Fruit fly (Drosophila melanogaster) whole organism, prepupa: ENCODE results near the gene mRpL33.

Source experiments
- Blimp-1 ChIP-seq: fragments of 200-800 bp; sonication (Bioruptor generic); optimal IDR thresholded peaks from 3 replicates; lab custom pipeline; 2017; ENCODE audit warnings: missing biosample characterization, missing genetic modification characterization, mild to moderate bottlenecking, moderate library complexity, missing genetic modification reagents
- CG10669 ChIP-seq: fragments of 200-800 bp; sonication (Bioruptor generic); optimal IDR thresholded peaks from 3 replicates; lab custom pipeline; 2018; ENCODE audit warnings: missing biosample characterization, mild to moderate bottlenecking, missing genetic modification characterization, moderate library complexity
- CG11762 ChIP-seq: fragments of 200-800 bp; sonication (Bioruptor generic); optimal IDR thresholded peaks from 3 replicates; lab custom pipeline; 2016; ENCODE audit warnings: missing biosample characterization, missing genetic modification characterization; ENCODE audit not compliant: insufficient read depth
- CG11902 ChIP-seq: fragments of 200-800 bp; sonication (Bioruptor generic); optimal IDR thresholded peaks from 3 replicates; lab custom pipeline; 2016; ENCODE audit warnings: missing biosample characterization, missing genetic modification characterization
- CG15336 ChIP-seq: fragments of 200-800 bp; sonication (Bioruptor generic); IDR thresholded peaks from 2 replicates; pipeline ENCODE4 v1.3.6; 2022; ENCODE audit warnings: missing biosample characterization, missing genetic modification characterization
- CG1621 ChIP-seq: fragments of 200-800 bp; sonication (Bioruptor generic); optimal IDR thresholded peaks from 3 replicates; lab custom pipeline; 2018; ENCODE audit warnings: missing biosample characterization, mild to moderate bottlenecking, missing genetic modification characterization
- CG16779 ChIP-seq: fragments of 200-800 bp; sonication (Bioruptor generic); optimal IDR thresholded peaks from 3 replicates; lab custom pipeline; 2017; ENCODE audit warnings: missing biosample characterization, mild to moderate bottlenecking, missing genetic modification characterization
- CG3032 ChIP-seq: fragments of 200-800 bp; optimal IDR thresholded peaks from 2 replicates; lab custom pipeline; 2019; ENCODE audit warnings: missing biosample characterization, mild to moderate bottlenecking, missing genetic modification characterization, moderate library complexity
- CG31627 ChIP-seq: fragments of 200-800 bp; sonication (Bioruptor generic); optimal IDR thresholded peaks from 3 replicates; lab custom pipeline; 2016; ENCODE audit warnings: missing biosample characterization, missing genetic modification characterization
- CG32006 ChIP-seq: fragments of 200-800 bp; sonication (Bioruptor generic); optimal IDR thresholded peaks from 3 replicates; lab custom pipeline; 2017; ENCODE audit warnings: missing biosample characterization, mild to moderate bottlenecking, missing genetic modification characterization
- CG34406 ChIP-seq: fragments of 200-800 bp; sonication (Bioruptor generic); optimal IDR thresholded peaks from 3 replicates; lab custom pipeline; 2016; ENCODE audit warnings: missing biosample characterization, missing genetic modification characterization
- CG3919 ChIP-seq: fragments of 200-800 bp; sonication (Bioruptor generic); optimal IDR thresholded peaks from 3 replicates; lab custom pipeline; 2016; ENCODE audit warnings: missing biosample characterization, missing genetic modification characterization
- CG4318 ChIP-seq: fragments of 200-800 bp; sonication (Bioruptor generic); optimal IDR thresholded peaks from 3 replicates; lab custom pipeline; 2017; ENCODE audit warnings: missing biosample characterization, mild to moderate bottlenecking, missing genetic modification characterization
- CG6163 ChIP-seq: fragments of 200-800 bp; sonication (Bioruptor generic); IDR thresholded peaks from 3 replicates; pipeline ENCODE4 v1.3.6; 2022; ENCODE audit warnings: missing biosample characterization, missing genetic modification characterization
- CG6276 ChIP-seq: fragments of 200-800 bp; sonication (Bioruptor generic); optimal IDR thresholded peaks from 2 replicates; lab custom pipeline; 2017; ENCODE audit warnings: missing biosample characterization, mild to moderate bottlenecking, missing genetic modification characterization
- CG6792 ChIP-seq: fragments of 200-800 bp; sonication (Bioruptor generic); optimal IDR thresholded peaks from 3 replicates; lab custom pipeline; 2016; ENCODE audit warnings: missing biosample characterization, missing genetic modification characterization
- CG6808 ChIP-seq: fragments of 200-800 bp; sonication (Bioruptor generic); optimal IDR thresholded peaks from 3 replicates; lab custom pipeline; 2017; ENCODE audit warnings: missing biosample characterization, missing genetic modification characterization, mild to moderate bottlenecking, moderate library complexity, missing genetic modification reagents
- CG6854 ChIP-seq: fragments of 200-800 bp; sonication (Bioruptor generic); optimal IDR thresholded peaks from 2 replicates; lab custom pipeline; 2017; ENCODE audit warnings: missing biosample characterization, mild to moderate bottlenecking, missing genetic modification characterization
- CG8119 ChIP-seq: fragments of 200-800 bp; sonication (Bioruptor generic); IDR thresholded peaks from 3 replicates; pipeline ENCODE4 v1.3.6; 2022; ENCODE audit warnings: missing biosample characterization, missing genetic modification characterization
- CG8319 ChIP-seq: fragments of 200-800 bp; sonication (Bioruptor generic); optimal IDR thresholded peaks from 3 replicates; lab custom pipeline; 2016; ENCODE audit warnings: missing biosample characterization, missing genetic modification characterization
- Eip75B ChIP-seq: fragments of 200-800 bp; sonication (Bioruptor generic); optimal IDR thresholded peaks from 3 replicates; lab custom pipeline; 2016; ENCODE audit warnings: missing biosample characterization, missing genetic modification characterization
- Eip78C ChIP-seq: fragments of 200-800 bp; sonication (Bioruptor generic); peaks from one replicate; lab custom pipeline; 2016; ENCODE audit warnings: missing biosample characterization, missing genetic modification characterization
- Eip93F ChIP-seq: fragments of 200-800 bp; sonication (Bioruptor generic); optimal IDR thresholded peaks from 2 replicates; lab custom pipeline; 2016; ENCODE audit warnings: missing biosample characterization, mild to moderate bottlenecking, missing genetic modification characterization
- Ets21C ChIP-seq: fragments of 200-800 bp; sonication (Bioruptor generic); optimal IDR thresholded peaks from 3 replicates; lab custom pipeline; 2016; ENCODE audit warnings: missing biosample characterization, missing genetic modification characterization
- Ets96B ChIP-seq: fragments of 200-800 bp; optimal IDR thresholded peaks from 2 replicates; lab custom pipeline; 2019; ENCODE audit warnings: missing biosample characterization, mild to moderate bottlenecking, missing genetic modification characterization, moderate library complexity
- Hr38 ChIP-seq: sonication (Bioruptor generic); optimal IDR thresholded peaks from 2 replicates; lab custom pipeline; 2016; ENCODE audit warnings: missing biosample characterization, missing genetic modification characterization
- Hr39 ChIP-seq: fragments of 200-800 bp; sonication (Bioruptor generic); optimal IDR thresholded peaks from 2 replicates; lab custom pipeline; 2016; ENCODE audit warnings: missing biosample characterization, missing genetic modification characterization
- Hr4 ChIP-seq: fragments of 200-800 bp; sonication (Bioruptor generic); optimal IDR thresholded peaks from 3 replicates; lab custom pipeline; 2016; ENCODE audit warnings: missing biosample characterization, missing genetic modification characterization
- Lpt ChIP-seq: fragments of 200-800 bp; sonication (Bioruptor generic); optimal IDR thresholded peaks from 3 replicates; lab custom pipeline; 2016; ENCODE audit warnings: missing biosample characterization, missing genetic modification characterization
- Met ChIP-seq: fragments of 200-800 bp; sonication (Bioruptor generic); optimal IDR thresholded peaks from 3 replicates; lab custom pipeline; 2016; ENCODE audit warnings: missing biosample characterization, missing genetic modification characterization
- OdsH ChIP-seq: fragments of 200-800 bp; sonication (Bioruptor generic); optimal IDR thresholded peaks from 3 replicates; lab custom pipeline; 2016; ENCODE audit warnings: missing biosample characterization, missing genetic modification characterization
- Smox ChIP-seq: fragments of 200-800 bp; sonication (Bioruptor generic); optimal IDR thresholded peaks from 3 replicates; lab custom pipeline; 2016; ENCODE audit warnings: missing biosample characterization, missing genetic modification characterization
- Sox102F ChIP-seq: fragments of 200-800 bp; sonication (Bioruptor generic); optimal IDR thresholded peaks from 2 replicates; lab custom pipeline; 2016; ENCODE audit warnings: missing biosample characterization, mild to moderate bottlenecking, missing genetic modification characterization
- Sox14 ChIP-seq: fragments of 200-800 bp; sonication (Bioruptor generic); optimal IDR thresholded peaks from 3 replicates; lab custom pipeline; 2016; ENCODE audit warnings: missing biosample characterization, missing genetic modification characterization
- achi ChIP-seq: fragments of 200-800 bp; sonication (Bioruptor generic); optimal IDR thresholded peaks from 3 replicates; lab custom pipeline; 2016; ENCODE audit warnings: missing biosample characterization, missing genetic modification characterization
- acj6 ChIP-seq: fragments of 200-800 bp; sonication (Bioruptor generic); optimal IDR thresholded peaks from 3 replicates; lab custom pipeline; 2016; ENCODE audit warnings: missing biosample characterization, missing genetic modification characterization
- cyc ChIP-seq: fragments of 200-800 bp; sonication (Bioruptor generic); optimal IDR thresholded peaks from 3 replicates; lab custom pipeline; 2016; ENCODE audit warnings: missing biosample characterization, missing genetic modification characterization
- dac ChIP-seq: fragments of 200-800 bp; sonication (Bioruptor generic); optimal IDR thresholded peaks from 2 replicates; lab custom pipeline; 2017; ENCODE audit warnings: missing biosample characterization, mild to moderate bottlenecking, missing genetic modification characterization
- dsx ChIP-seq: fragments of 200-800 bp; optimal IDR thresholded peaks from 3 replicates; lab custom pipeline; 2019; ENCODE audit warnings: missing biosample characterization, mild to moderate bottlenecking, missing genetic modification characterization, moderate library complexity; ENCODE audit not compliant: poor library complexity, severe bottlenecking
- esn ChIP-seq: fragments of 200-800 bp; sonication (Bioruptor generic); optimal IDR thresholded peaks from 2 replicates; lab custom pipeline; 2016; ENCODE audit warnings: missing biosample characterization, mild to moderate bottlenecking, missing genetic modification characterization, moderate library complexity
- fd85E ChIP-seq: fragments of 200-800 bp; sonication (Bioruptor generic); optimal IDR thresholded peaks from 3 replicates; lab custom pipeline; 2016; ENCODE audit warnings: missing biosample characterization, missing genetic modification characterization
- fkh ChIP-seq: fragments of 200-800 bp; sonication (Bioruptor generic); optimal IDR thresholded peaks from 3 replicates; lab custom pipeline; 2017; ENCODE audit warnings: missing biosample characterization, mild to moderate bottlenecking, missing genetic modification characterization, moderate library complexity
- lz ChIP-seq: fragments of 200-800 bp; sonication (Bioruptor generic); optimal IDR thresholded peaks from 3 replicates; lab custom pipeline; 2016; ENCODE audit warnings: missing biosample characterization, missing genetic modification characterization
- net ChIP-seq: fragments of 200-800 bp; sonication (Bioruptor generic); optimal IDR thresholded peaks from 3 replicates; lab custom pipeline; 2016; ENCODE audit warnings: missing biosample characterization, missing genetic modification characterization
- pdm3 ChIP-seq: fragments of 200-800 bp; sonication (Bioruptor generic); optimal IDR thresholded peaks from 3 replicates; lab custom pipeline; 2016; ENCODE audit warnings: missing biosample characterization, missing genetic modification characterization
- ss ChIP-seq, 2 experiments: fragments of 200-800 bp; sonication (Bioruptor generic); optimal IDR thresholded peaks; 2 replicates in 1 of 2; 3 replicates in 1 of 2; lab custom pipeline; 2017 to 2018; ENCODE audit warnings: mild to moderate bottlenecking in 2 of 2, missing biosample characterization in 2 of 2, missing genetic modification characterization in 2 of 2, moderate library complexity in 1 of 2
- topi ChIP-seq: fragments of 200-800 bp; sonication (Bioruptor generic); optimal IDR thresholded peaks from 3 replicates; lab custom pipeline; 2016; ENCODE audit warnings: missing biosample characterization, missing genetic modification characterization

mRpL33 gene

dm6 chrX:4324781-4325180, 2.8 kb upstream of the mRpL33 start (continued):
- TF ChIP-seq ss (GFP tag; optimal IDR thresholded peaks at IDR 0.05; lab: Kevin White, UChicago) (peak; percentile 92 to 98), CG3919 (GFP tag; lab: Kevin White, UChicago) (peak; percentile 99), fkh (GFP tag; lab: Kevin White, UChicago) (peak; percentile 87), Smox (GFP tag; lab: Kevin White, UChicago) (peak; percentile 99), Hr38 (GFP tag; lab: Kevin White, UChicago) (peak; percentile 93), CG32006 (peak; percentile 98), net (peak; percentile 97), Hr39 (peak; percentile 100), CG4318 (GFP tag; lab: Kevin White, UChicago) (peak; percentile 97), CG8319 (GFP tag; lab: Kevin White, UChicago) (peak; percentile 99), CG34406 (GFP tag; lab: Kevin White, UChicago) (peak; percentile 99), CG11902 (peak; percentile 99), lz (GFP tag; lab: Kevin White, UChicago) (peak; percentile 99), Eip75B (GFP tag; lab: Kevin White, UChicago) (peak; percentile 99), acj6 (GFP tag; lab: Kevin White, UChicago) (peak; percentile 99), topi (GFP tag; lab: Kevin White, UChicago) (peak; percentile 99), Ets21C (GFP tag; lab: Kevin White, UChicago) (peak; percentile 99), dac (GFP tag; lab: Kevin White, UChicago) (peak; percentile 95), CG6854 (GFP tag; lab: Kevin White, UChicago) (peak; percentile 98), CG6163 (GFP tag; lab: Robert Waterston, UW) (peak; percentile 100), CG15336 (GFP tag; lab: Robert Waterston, UW) (peak; percentile 99), dsx (GFP tag; lab: Kevin White, UChicago) (peak; percentile 94), CG10669 (peak; percentile 98)

dm6 chrX:4323911-4324368, 1.9 kb upstream of the mRpL33 start:
- TF ChIP-seq cyc (GFP tag; lab: Kevin White, UChicago) (peak; percentile 77), OdsH (GFP tag; lab: Kevin White, UChicago) (peak; percentile 77), CG32006 (peak; percentile 85), Eip78C (GFP tag; lab: Kevin White, UChicago) (peak; percentile 93), Sox102F (peak; percentile 62), CG6854 (GFP tag; lab: Kevin White, UChicago) (peak; percentile 13), CG4318 (GFP tag; lab: Kevin White, UChicago) (peak; percentile 74), CG31627 (GFP tag; lab: Kevin White, UChicago) (peak; percentile 85), Blimp-1 (GFP tag; lab: Kevin White, UChicago) (no peak), CG8119 (peak; percentile 79), esn (GFP tag; lab: Kevin White, UChicago) (peak; percentile 88), Ets21C (GFP tag; lab: Kevin White, UChicago) (peak; percentile 68), CG10669 (peak; percentile 57), CG6792 (peak; percentile 68), Hr38 (GFP tag; lab: Kevin White, UChicago) (no peak), Ets96B (tag; lab: Kevin White, UChicago) (peak; percentile 58), CG16779 (no peak), net (peak; percentile 73), CG11762 (GFP tag; lab: Kevin White, UChicago) (peak; percentile 49), dsx (GFP tag; lab: Kevin White, UChicago) (peak; percentile 38), CG6808 (peak; percentile 49), fkh (GFP tag; lab: Kevin White, UChicago) (peak; percentile 70), CG6276 (peak; percentile 63), achi (peak; percentile 71), Met (peak; percentile 77), Hr4 (GFP tag; lab: Kevin White, UChicago) (peak; percentile 79), topi (GFP tag; lab: Kevin White, UChicago) (peak; percentile 88), CG1621 (tag; lab: Kevin White, UChicago) (peak; percentile 6), CG3032 (tag; lab: Kevin White, UChicago) (peak; percentile 40), fd85E (no peak), Smox (GFP tag; lab: Kevin White, UChicago) (peak; percentile 79), CG8319 (GFP tag; lab: Kevin White, UChicago) (peak; percentile 37), acj6 (GFP tag; lab: Kevin White, UChicago) (peak; percentile 77), pdm3 (peak; percentile 75), Eip93F (no peak), CG15336 (GFP tag; lab: Robert Waterston, UW) (peak; percentile 79), Sox14 (GFP tag; lab: Kevin White, UChicago) (peak; percentile 71), Lpt (peak; percentile 40), lz (GFP tag; lab: Kevin White, UChicago) (peak; percentile 86)
